Worm (Caenorhabditis elegans) whole organism, young adult: ENCODE data around the gene cdk-1.

Experiments
- B0035.1 ChIP-seq: sonication (generic microtip); optimal IDR thresholded peaks from 2 replicates; lab custom pipeline; 2016; ENCODE audit warnings: missing genetic modification characterization, mild to moderate bottlenecking, missing compliant biosample characterization, missing genotype, missing genetic modification reagents
- C06A6.2 ChIP-seq: fragments of 200-800 bp; sonication (Bioruptor generic); conservative IDR thresholded peaks from 2 replicates; pipeline ENCODE4 v1.3.6; 2022; ENCODE audit warnings: missing genetic modification characterization, missing compliant biosample characterization
- F23B12.7 ChIP-seq: sonication (generic microtip); optimal IDR thresholded peaks from 2 replicates; lab custom pipeline; 2017; ENCODE audit warnings: missing genetic modification characterization, mild to moderate bottlenecking, missing compliant biosample characterization, antibody characterized with exemption, moderate library complexity; ENCODE audit not compliant: insufficient read depth
- F39B2.1 ChIP-seq: fragments of 200-800 bp; sonication (Bioruptor generic); IDR thresholded peaks from 2 replicates; pipeline ENCODE4 v1.3.6; 2022; ENCODE audit warnings: missing genetic modification reagents, missing genetic modification characterization, missing compliant biosample characterization
- F49E8.2 ChIP-seq: sonication (generic microtip); optimal IDR thresholded peaks from 3 replicates; lab custom pipeline; 2017; ENCODE audit warnings: missing genetic modification characterization, mild to moderate bottlenecking, missing compliant biosample characterization, antibody characterized with exemption, moderate library complexity; ENCODE audit not compliant: insufficient read depth
- F57C9.4 ChIP-seq: sonication (generic microtip); optimal IDR thresholded peaks from 2 replicates; lab custom pipeline; 2017; ENCODE audit warnings: mild to moderate bottlenecking, missing genetic modification characterization, missing compliant biosample characterization
- Y53F4B.3 ChIP-seq: fragments of 200-800 bp; sonication (Bioruptor generic); IDR thresholded peaks from 2 replicates; pipeline ENCODE4 v1.3.6; 2022; ENCODE audit warnings: missing genetic modification reagents, missing genetic modification characterization, missing compliant biosample characterization
- Y53G8AR.9 ChIP-seq: fragments of 200-800 bp; sonication (Bioruptor generic); conservative IDR thresholded peaks from 2 replicates; pipeline ENCODE4 v1.3.6; 2022; ENCODE audit warnings: missing genetic modification reagents, missing genetic modification characterization, missing compliant biosample characterization
- Y95B8A.8 ChIP-seq: fragments of 200-800 bp; sonication (Bioruptor generic); IDR thresholded peaks from 2 replicates; pipeline ENCODE4 v1.3.6; 2022; ENCODE audit warnings: missing genetic modification reagents, missing genetic modification characterization, missing compliant biosample characterization
- ZK185.1 ChIP-seq: sonication (generic microtip); optimal IDR thresholded peaks from 2 replicates; lab custom pipeline; 2016; ENCODE audit warnings: mild to moderate bottlenecking, missing genetic modification characterization, missing compliant biosample characterization; ENCODE audit not compliant: poor library complexity, severe bottlenecking
- akir-1 ChIP-seq: fragments of 200-800 bp; sonication (Bioruptor generic); optimal IDR thresholded peaks from 2 replicates; lab custom pipeline; 2018; ENCODE audit warnings: mild to moderate bottlenecking, missing genetic modification characterization, moderate library complexity, missing compliant biosample characterization
- aptf-3 ChIP-seq: fragments of 200-800 bp; sonication (Bioruptor generic); IDR thresholded peaks from 2 replicates; pipeline ENCODE4 v1.3.6; 2022; ENCODE audit warnings: missing genetic modification characterization, missing compliant biosample characterization
- attf-3 ChIP-seq: fragments of 200-800 bp; sonication (Bioruptor generic); conservative IDR thresholded peaks from 2 replicates; pipeline ENCODE4 v1.3.6; 2022; ENCODE audit warnings: missing genetic modification reagents, missing genetic modification characterization, missing compliant biosample characterization
- attf-5 ChIP-seq: fragments of 200-800 bp; sonication (Bioruptor generic); optimal IDR thresholded peaks from 2 replicates; lab custom pipeline; 2018; ENCODE audit warnings: mild to moderate bottlenecking, missing genetic modification characterization, missing compliant biosample characterization
- attf-6 ChIP-seq: fragments of 200-800 bp; sonication (Bioruptor generic); IDR thresholded peaks from 2 replicates; pipeline ENCODE4 v1.3.6; 2022; ENCODE audit warnings: missing genetic modification reagents, missing genetic modification characterization, missing compliant biosample characterization
- cebp-1 ChIP-seq, 2 experiments: fragments of 200-800 bp in 1 of 2; sonication (Bioruptor generic) in 1 of 2; sonication (generic microtip) in 1 of 2; IDR thresholded peaks in 1 of 2; optimal IDR thresholded peaks in 1 of 2; 2 replicates each; pipeline versions ENCODE4 v1.3.6 to Lab custom; 2017 to 2022; ENCODE audit warnings: missing compliant biosample characterization in 2 of 2, missing genetic modification characterization in 2 of 2, mild to moderate bottlenecking in 1 of 2, missing genetic modification reagents in 1 of 2, moderate library complexity in 1 of 2
- ceh-27 ChIP-seq: fragments of 200-800 bp; sonication (Bioruptor generic); optimal IDR thresholded peaks from 2 replicates; lab custom pipeline; 2018; ENCODE audit warnings: mild to moderate bottlenecking, missing genetic modification characterization, moderate library complexity, missing compliant biosample characterization
- ceh-40 ChIP-seq: fragments of 200-800 bp; sonication (Bioruptor generic); IDR thresholded peaks from 2 replicates; pipeline ENCODE4 v1.3.6; 2022; ENCODE audit warnings: missing genetic modification characterization, missing compliant biosample characterization
- chd-7 ChIP-seq: sonication (generic microtip); optimal IDR thresholded peaks from 2 replicates; lab custom pipeline; 2016; ENCODE audit warnings: mild to moderate bottlenecking, missing genetic modification characterization, moderate library complexity, missing compliant biosample characterization
- dox-1 ChIP-seq: fragments of 200-800 bp; sonication (Bioruptor generic); IDR thresholded peaks from 2 replicates; pipeline ENCODE4 v1.3.6; 2022; ENCODE audit warnings: missing genetic modification reagents, missing genetic modification characterization, missing compliant biosample characterization
- ekl-4 ChIP-seq: fragments of 200-800 bp; sonication (Bioruptor generic); IDR thresholded peaks from 2 replicates; pipeline ENCODE4 v1.3.6; 2022; ENCODE audit warnings: missing genetic modification reagents, missing genetic modification characterization, missing compliant biosample characterization
- hlh-26 ChIP-seq: fragments of 200-800 bp; sonication (Bioruptor generic); conservative IDR thresholded peaks from 2 replicates; pipeline ENCODE4 v1.3.6; 2022; ENCODE audit warnings: missing genetic modification reagents, missing genetic modification characterization, missing compliant biosample characterization
- hmg-1.2 ChIP-seq: fragments of 200-800 bp; sonication (Bioruptor generic); IDR thresholded peaks from 2 replicates; pipeline ENCODE4 v1.3.6; 2022; ENCODE audit warnings: missing genetic modification reagents, missing genetic modification characterization, missing compliant biosample characterization
- hmg-20 ChIP-seq: fragments of 200-800 bp; sonication (Bioruptor generic); IDR thresholded peaks from 2 replicates; pipeline ENCODE4 v1.3.6; 2022; ENCODE audit warnings: missing genetic modification reagents, missing genetic modification characterization, missing compliant biosample characterization
- lin-26 ChIP-seq: fragments of 200-800 bp; sonication (Bioruptor generic); IDR thresholded peaks from 2 replicates; pipeline ENCODE4 v1.3.6; 2022; ENCODE audit warnings: missing genetic modification reagents, missing genetic modification characterization, missing compliant biosample characterization
- lin-35 ChIP-seq, 3 experiments: fragments of 150-350 bp in 2 of 3; sonication (generic microtip) in 1 of 3; optimal IDR thresholded peaks; 2 replicates each; lab custom pipeline; 2014 to 2018; ENCODE audit warnings: missing biosample characterization in 3 of 3, missing genetic modification characterization in 3 of 3, missing genetic modification reagents in 3 of 3
- mcd-1 ChIP-seq: fragments of 200-800 bp; sonication (Bioruptor generic); IDR thresholded peaks from 2 replicates; pipeline ENCODE4 v1.3.6; 2022; ENCODE audit warnings: missing genetic modification reagents, missing genetic modification characterization, missing compliant biosample characterization
- nfyb-1 ChIP-seq: fragments of 200-800 bp; sonication (Bioruptor generic); IDR thresholded peaks from 2 replicates; pipeline ENCODE4 v1.3.6; 2022; ENCODE audit warnings: missing genetic modification reagents, missing genetic modification characterization, missing compliant biosample characterization
- nhr-120 ChIP-seq: fragments of 200-800 bp; sonication (Bioruptor generic); IDR thresholded peaks from 2 replicates; pipeline ENCODE4 v1.3.6; 2022; ENCODE audit warnings: missing genetic modification characterization, missing compliant biosample characterization
- nhr-27 ChIP-seq: fragments of 200-800 bp; sonication (Bioruptor generic); optimal IDR thresholded peaks from 2 replicates; lab custom pipeline; 2018; ENCODE audit warnings: mild to moderate bottlenecking, missing genetic modification characterization, moderate library complexity, missing compliant biosample characterization
- rcor-1 ChIP-seq: fragments of 200-800 bp; sonication (Bioruptor generic); IDR thresholded peaks from 2 replicates; pipeline ENCODE4 v1.3.6; 2022; ENCODE audit warnings: missing genetic modification reagents, missing genetic modification characterization, missing compliant biosample characterization
- sea-2 ChIP-seq: fragments of 200-800 bp; sonication (Bioruptor generic); IDR thresholded peaks from 2 replicates; pipeline ENCODE4 v1.3.6; 2022; ENCODE audit warnings: missing genetic modification characterization, missing compliant biosample characterization
- snpc-1.1 ChIP-seq: sonication (generic microtip); optimal IDR thresholded peaks from 2 replicates; lab custom pipeline; 2017; ENCODE audit warnings: missing genetic modification characterization, mild to moderate bottlenecking, missing compliant biosample characterization, antibody characterized with exemption, moderate library complexity, missing genotype, missing genetic modification reagents; ENCODE audit not compliant: insufficient read depth
- snpc-1.3 ChIP-seq: sonication (generic microtip); optimal IDR thresholded peaks from 2 replicates; lab custom pipeline; 2017; ENCODE audit warnings: missing genetic modification characterization, mild to moderate bottlenecking, missing compliant biosample characterization, antibody characterized with exemption, moderate library complexity, missing genotype, missing genetic modification reagents; ENCODE audit not compliant: insufficient read depth
- snpc-3.4 ChIP-seq: sonication (generic microtip); optimal IDR thresholded peaks from 2 replicates; lab custom pipeline; 2017; ENCODE audit warnings: missing genetic modification characterization, mild to moderate bottlenecking, missing compliant biosample characterization, antibody characterized with exemption, moderate library complexity, missing genotype, missing genetic modification reagents
- tlf-1 ChIP-seq: fragments of 200-800 bp; sonication (Bioruptor generic); optimal IDR thresholded peaks from 2 replicates; lab custom pipeline; 2018; ENCODE audit warnings: mild to moderate bottlenecking, missing genetic modification characterization, missing compliant biosample characterization
- zfh-2 ChIP-seq: fragments of 200-800 bp; sonication (Bioruptor generic); conservative IDR thresholded peaks from 2 replicates; pipeline ENCODE4 v1.3.6; 2022; ENCODE audit warnings: missing genetic modification reagents, missing genetic modification characterization, missing compliant biosample characterization
- ztf-6 ChIP-seq: fragments of 200-800 bp; sonication (Bioruptor generic); IDR thresholded peaks from 2 replicates; pipeline ENCODE4 v1.3.6; 2022; ENCODE audit warnings: missing genetic modification reagents, missing genetic modification characterization, missing compliant biosample characterization

Gene cdk-1

DNA sequence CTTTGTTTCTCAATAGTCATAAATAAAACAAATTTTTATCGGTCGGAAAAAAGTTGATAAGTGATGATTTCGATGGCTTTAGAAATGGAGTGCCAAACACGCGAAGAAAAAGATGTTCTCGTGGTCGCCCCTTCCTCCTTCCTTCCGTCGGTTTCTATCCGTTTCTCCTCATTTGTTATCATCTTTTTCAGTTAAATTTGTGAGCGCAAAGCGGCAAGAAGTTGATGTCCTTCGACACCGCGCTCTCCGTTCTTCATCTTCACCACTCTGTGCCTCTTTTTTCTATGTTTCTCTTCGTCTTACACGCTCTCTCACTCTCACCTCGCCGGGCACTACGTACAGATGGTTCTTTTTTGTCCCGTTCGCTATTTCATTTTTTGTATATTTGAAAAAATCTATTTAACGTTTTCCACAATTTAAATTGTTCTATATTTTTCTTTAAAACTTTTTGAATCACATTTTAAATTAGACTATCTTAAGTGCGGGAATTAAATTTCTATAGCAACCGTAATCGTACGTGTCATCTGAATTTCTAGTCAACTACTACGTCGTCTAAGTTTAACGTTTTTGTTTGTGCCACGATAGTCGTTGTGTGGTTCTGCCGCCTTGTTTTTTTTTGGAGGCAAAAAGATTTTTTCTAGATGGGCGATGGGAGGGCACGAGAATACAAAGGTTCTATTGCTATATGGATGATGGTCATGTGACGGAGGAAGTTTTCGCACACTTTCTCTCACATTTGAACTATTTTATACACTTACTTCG, 48.5 kb upstream of the cdk-1 start (continued):
- TF ChIP-seq snpc-3.4 (tag; lab: Kevin White, UChicago) = no peak
- no peak for TF ChIP-seq cebp-1 (GFP tag; IDR thresholded peaks at IDR 0.05; lab: Robert Waterston, UW)
- peak; percentile 1 for TF ChIP-seq cebp-1 (tag; optimal IDR thresholded peaks at IDR 0.05; lab: Kevin White, UChicago)
- TF ChIP-seq C06A6.2 (GFP tag; lab: Robert Waterston, UW) = no peak
- no peak for TF ChIP-seq Y95B8A.8 (GFP tag; lab: Robert Waterston, UW)
- TF ChIP-seq aptf-3 (GFP tag; lab: Robert Waterston, UW) = no peak
- TF ChIP-seq hmg-1.2 (GFP tag; lab: Robert Waterston, UW) = peak; percentile 53; the same call in 1 of the 2 replicates
- no peak for TF ChIP-seq F49E8.2 (tag; lab: Kevin White, UChicago)
- TF ChIP-seq akir-1 (GFP tag; lab: Kevin White, UChicago) = no peak
- TF ChIP-seq ZK185.1 (tag; lab: Kevin White, UChicago) = no peak
- TF ChIP-seq snpc-1.1 (tag; lab: Kevin White, UChicago) = no peak
- TF ChIP-seq F23B12.7 (tag; lab: Kevin White, UChicago) = no peak
- TF ChIP-seq attf-5 (GFP tag; lab: Kevin White, UChicago) = no peak
- TF ChIP-seq nhr-27 (tag; lab: Kevin White, UChicago) = no peak

DNA sequence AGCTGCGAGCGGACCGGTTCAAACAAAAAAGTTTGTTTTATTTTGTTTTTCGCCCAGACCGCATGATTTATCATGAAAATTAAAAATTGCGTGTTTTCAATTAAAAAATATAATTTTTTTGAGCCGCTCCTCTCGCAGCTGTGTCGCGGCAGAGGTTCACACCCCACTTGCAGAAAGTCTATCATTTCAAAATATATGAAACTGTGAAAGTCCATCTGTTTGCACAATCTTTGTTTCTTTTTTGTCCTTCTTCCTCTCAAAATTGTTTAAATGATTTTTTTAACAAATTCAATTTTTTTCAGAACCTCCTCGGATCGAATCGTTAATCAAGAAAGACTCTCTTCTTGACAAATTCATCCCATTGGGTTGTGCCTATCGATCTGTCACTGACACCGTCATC, 47.7 kb upstream of the cdk-1 start, which contains the start of gene tlk-1:
Gene tlk-1, plus strand, starts transcription at position 301 of the 400 bp plus-strand sequence.
- TF ChIP-seq lin-35 (GFP tag; optimal IDR thresholded peaks at IDR 0.05; lab: Kevin White, UChicago) (no peak), attf-3 (GFP tag; lab: Robert Waterston, UW) (no peak)
- TF ChIP-seq, all 124 proteins: peak for 0

DNA sequence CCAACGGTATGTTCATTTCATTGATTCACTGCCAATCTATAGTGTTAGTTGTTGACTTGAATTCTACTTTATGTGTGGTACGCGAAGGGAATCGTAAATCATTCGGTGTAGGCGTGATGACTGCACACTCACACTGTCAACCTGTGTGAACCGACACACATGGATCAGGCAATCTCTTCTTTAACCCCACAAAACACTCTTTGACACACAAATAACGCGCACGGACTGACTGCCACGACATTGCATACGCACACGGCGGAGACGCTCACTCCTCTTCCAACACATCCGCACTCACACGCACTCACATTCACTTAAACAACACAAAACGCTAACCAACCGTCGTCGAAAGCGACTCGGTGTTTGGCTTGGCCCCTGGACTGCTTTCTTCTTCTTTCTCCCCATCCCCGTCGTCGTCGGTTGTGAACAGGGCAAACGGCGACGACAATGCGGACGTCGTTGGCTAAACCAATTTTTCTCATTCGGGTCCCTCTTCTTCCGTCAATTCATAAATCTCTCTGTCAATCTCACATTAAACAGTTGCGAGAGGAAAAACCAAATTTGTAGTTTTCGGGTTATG, 47.1 kb upstream of the cdk-1 start:
- no peak for TF ChIP-seq snpc-1.3 (tag; lab: Kevin White, UChicago)
- TF ChIP-seq hmg-1.2 (GFP tag; lab: Robert Waterston, UW) = 0 out of 2 replicates have a peak, but pooled peaks have one; percentile 22
- 0 out of 2 replicates have a peak, but pooled peaks have one; percentile 12 for TF ChIP-seq nfyb-1 (GFP tag; lab: Robert Waterston, UW)
- no peak for TF ChIP-seq F57C9.4 (tag; lab: Kevin White, UChicago)
- peak; percentile 49; the same call in 1 of the 2 replicates for TF ChIP-seq zfh-2
- TF ChIP-seq ekl-4 (GFP tag; lab: Robert Waterston, UW) = 0 out of 2 replicates have a peak, but pooled peaks have one; percentile 17
- peak; percentile 45; the same call in 1 of the 2 replicates for TF ChIP-seq ztf-6 (GFP tag; lab: Robert Waterston, UW)
- 0 out of 2 replicates have a peak, but pooled peaks have one; percentile 18 for TF ChIP-seq ceh-40 (GFP tag; lab: Robert Waterston, UW)
- TF ChIP-seq ceh-27 (GFP tag; lab: Kevin White, UChicago) = peak; percentile 36
- TF ChIP-seq mcd-1 = no peak
- TF ChIP-seq, all 124 proteins: peak for 7

DNA sequence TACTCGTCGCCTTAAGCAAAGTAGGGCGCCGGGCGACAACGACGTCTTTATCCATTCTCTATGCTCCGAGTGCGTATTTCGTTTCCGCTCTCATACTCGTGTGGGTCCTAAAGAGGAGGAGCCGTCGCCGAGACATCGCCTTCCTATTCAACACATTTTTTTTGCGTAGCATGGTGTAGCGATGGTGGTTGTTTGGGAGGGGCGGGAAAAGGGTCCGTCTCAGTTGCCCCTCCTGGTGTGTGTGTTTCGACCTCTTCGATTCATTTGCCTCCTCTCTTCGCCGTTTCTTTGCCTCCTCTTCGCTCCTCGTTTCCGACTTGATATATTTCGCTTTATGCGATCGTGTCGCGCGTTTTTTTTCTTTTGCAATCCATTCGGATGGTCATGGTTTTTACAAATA, 45.5 kb upstream of the cdk-1 start:
- TF ChIP-seq tlf-1 = no peak
- 0 out of 2 replicates have a peak, but pooled peaks have one; percentile 24 for TF ChIP-seq hmg-20
- no peak for TF ChIP-seq B0035.1 (tag; lab: Kevin White, UChicago)
- TF ChIP-seq Y53G8AR.9 = no peak
- TF ChIP-seq sea-2 (GFP tag; lab: Robert Waterston, UW) = no peak
- no peak for TF ChIP-seq dox-1 (GFP tag; lab: Robert Waterston, UW)
- no peak for TF ChIP-seq rcor-1 (GFP tag; lab: Robert Waterston, UW)
- 0 out of 2 replicates have a peak, but pooled peaks have one; percentile 33 for TF ChIP-seq nhr-120
- TF ChIP-seq hlh-26 (GFP tag; lab: Robert Waterston, UW) = no peak
- no peak for TF ChIP-seq F39B2.1 (GFP tag; lab: Robert Waterston, UW)
- TF ChIP-seq chd-7 = no peak
- no peak for TF ChIP-seq Y53F4B.3 (GFP tag; lab: Robert Waterston, UW)
- TF ChIP-seq attf-6 (GFP tag; lab: Robert Waterston, UW) = no peak
- TF ChIP-seq lin-26 (GFP tag; lab: Robert Waterston, UW) = 0 out of 2 replicates have a peak, but pooled peaks have one; percentile 11
